Fruit fly (Drosophila melanogaster): ENCODE results near the gene tzn.

dm6 chr3L:20767227-20767626 lies 31.2 kb upstream of the tzn start:
- TF ChIP-seq kay (GFP tag; ENCODE audit: borderline replicate concordance) (no peak), CG7101 (tag; optimal IDR thresholded peaks at IDR 0.05) (no peak), Hr96 (GFP tag; optimal IDR thresholded peaks at IDR 0.05) (no peak)
